Fruit fly (Drosophila melanogaster) whole organism, embryonic: Measurements from ENCODE around the gene KdelR.

ENCODE experiments used
- BEAF-32 ChIP-seq: fragments of 200-800 bp; sonication (Bioruptor generic); optimal IDR thresholded peaks from 3 replicates; lab custom pipeline; 2017; ENCODE audit warnings: missing biosample characterization, missing genetic modification characterization, mild to moderate bottlenecking, moderate library complexity, missing genetic modification reagents
- Bgb ChIP-seq: fragments of 200-800 bp; sonication (Bioruptor generic); IDR thresholded peaks from 2 replicates; pipeline ENCODE4 v1.3.6; 2022; ENCODE audit warnings: missing biosample characterization, missing genetic modification characterization; ENCODE audit not compliant: partially characterized antibody
- CG1233 ChIP-seq: fragments of 200-800 bp; sonication (Bioruptor generic); optimal IDR thresholded peaks from 4 replicates; lab custom pipeline; 2018; ENCODE audit warnings: missing biosample characterization, mild to moderate bottlenecking, missing genetic modification characterization
- CG12659 ChIP-seq: fragments of 200-800 bp; sonication (Bioruptor generic); optimal IDR thresholded peaks from 3 replicates; lab custom pipeline; 2017; ENCODE audit warnings: mild to moderate bottlenecking, missing biosample characterization, missing genetic modification reagents, missing genetic modification characterization
- CG13287 ChIP-seq: fragments of 200-800 bp; sonication (Bioruptor generic); IDR thresholded peaks from 2 replicates; pipeline ENCODE4 v1.3.6; 2022; ENCODE audit warnings: missing biosample characterization, missing genetic modification characterization; ENCODE audit not compliant: partially characterized antibody
- CG14860 ChIP-seq: fragments of 200-800 bp; sonication (Bioruptor generic); IDR thresholded peaks from 3 replicates; pipeline ENCODE4 v1.3.6; 2022; ENCODE audit warnings: missing biosample characterization, missing genetic modification characterization; ENCODE audit not compliant: partially characterized antibody
- CG16813 ChIP-seq: fragments of 200-800 bp; sonication (Bioruptor generic); IDR thresholded peaks from 3 replicates; pipeline ENCODE4 v1.3.6; 2022; ENCODE audit warnings: missing biosample characterization, missing genetic modification characterization; ENCODE audit not compliant: partially characterized antibody
- CG2116 ChIP-seq: fragments of 200-800 bp; sonication (Bioruptor generic); optimal IDR thresholded peaks from 3 replicates; lab custom pipeline; 2018; ENCODE audit warnings: missing biosample characterization, mild to moderate bottlenecking, missing genetic modification characterization
- CG2129 ChIP-seq: fragments of 200-800 bp; sonication (Bioruptor generic); IDR thresholded peaks from 2 replicates; pipeline ENCODE4 v1.3.6; 2022; ENCODE audit warnings: missing biosample characterization, missing genetic modification characterization; ENCODE audit not compliant: partially characterized antibody
- CG34224 ChIP-seq: fragments of 200-800 bp; sonication (Bioruptor generic); IDR thresholded peaks from 3 replicates; pipeline ENCODE4 v1.3.6; 2022; ENCODE audit warnings: missing biosample characterization, missing genetic modification characterization; ENCODE audit not compliant: partially characterized antibody
- CG3838 ChIP-seq: fragments of 200-800 bp; sonication (Bioruptor generic); optimal IDR thresholded peaks from 3 replicates; lab custom pipeline; 2016; ENCODE audit warnings: missing biosample characterization, missing genetic modification characterization
- CG3995 ChIP-seq: fragments of 200-800 bp; sonication (Bioruptor generic); optimal IDR thresholded peaks from 3 replicates; lab custom pipeline; 2016; ENCODE audit warnings: missing biosample characterization, missing genetic modification characterization
- CG6791 ChIP-seq: fragments of 200-800 bp; sonication (Bioruptor generic); IDR thresholded peaks from 3 replicates; pipeline ENCODE4 v1.3.6; 2022; ENCODE audit warnings: missing biosample characterization, missing genetic modification characterization; ENCODE audit not compliant: partially characterized antibody
- CG7786 ChIP-seq: fragments of 200-800 bp; sonication (Bioruptor generic); optimal IDR thresholded peaks from 2 replicates; lab custom pipeline; 2016; ENCODE audit warnings: missing biosample characterization, missing genetic modification characterization
- CG8290 ChIP-seq, 3 experiments: fragments of 200-800 bp; sonication (Bioruptor generic); optimal IDR thresholded peaks; 2 replicates each; lab custom pipeline; 2016 to 2019; ENCODE audit warnings: missing biosample characterization in 3 of 3, missing genetic modification characterization in 3 of 3, mild to moderate bottlenecking in 2 of 3, moderate library complexity in 1 of 3
- Dll ChIP-seq: fragments of 200-800 bp; sonication (Bioruptor generic); IDR thresholded peaks from 4 replicates; pipeline ENCODE4 v1.3.6; 2022; ENCODE audit warnings: missing biosample characterization, missing genetic modification characterization; ENCODE audit not compliant: partially characterized antibody
- Doc3 ChIP-seq: fragments of 200-800 bp; sonication (Bioruptor generic); IDR thresholded peaks from 3 replicates; pipeline ENCODE4 v1.3.6; 2022; ENCODE audit warnings: missing biosample characterization, missing genetic modification characterization; ENCODE audit not compliant: partially characterized antibody
- HLH4C ChIP-seq: fragments of 200-800 bp; sonication (Bioruptor generic); IDR thresholded peaks from 3 replicates; pipeline ENCODE4 v1.3.6; 2022; ENCODE audit warnings: missing biosample characterization, missing genetic modification characterization; ENCODE audit not compliant: partially characterized antibody
- HLH54F ChIP-seq: fragments of 200-800 bp; sonication (Bioruptor generic); optimal IDR thresholded peaks from 3 replicates; lab custom pipeline; 2016; ENCODE audit warnings: missing biosample characterization, missing genetic modification characterization
- Med ChIP-seq: fragments of 200-800 bp; sonication (Bioruptor generic); peaks from one replicate; lab custom pipeline; 2016; ENCODE audit warnings: missing biosample characterization, missing genetic modification characterization, mild to moderate bottlenecking, inconsistent platforms, moderate library complexity
- Opbp ChIP-seq: fragments of 200-800 bp; sonication (Bioruptor generic); IDR thresholded peaks from 3 replicates; pipeline ENCODE4 v1.3.6; 2022; ENCODE audit warnings: missing biosample characterization, missing genetic modification characterization; ENCODE audit not compliant: partially characterized antibody
- Sry-δ ChIP-seq: fragments of 200-800 bp; sonication (Bioruptor generic); optimal IDR thresholded peaks from 2 replicates; lab custom pipeline; 2016; ENCODE audit warnings: missing biosample characterization, missing genetic modification characterization
- Vsx1 ChIP-seq: fragments of 200-800 bp; sonication (Bioruptor generic); optimal IDR thresholded peaks from 2 replicates; lab custom pipeline; 2017; ENCODE audit warnings: missing biosample characterization, mild to moderate bottlenecking, missing genetic modification characterization, missing genetic modification reagents
- amos ChIP-seq: fragments of 200-800 bp; sonication (Bioruptor generic); IDR thresholded peaks from 2 replicates; pipeline ENCODE4 v1.3.6; 2022; ENCODE audit warnings: missing biosample characterization, missing genetic modification characterization; ENCODE audit not compliant: partially characterized antibody
- btn ChIP-seq: fragments of 200-800 bp; sonication (Bioruptor generic); optimal IDR thresholded peaks from 2 replicates; lab custom pipeline; 2016; ENCODE audit warnings: missing biosample characterization, missing genetic modification characterization
- jumu ChIP-seq: fragments of 200-800 bp; sonication (Bioruptor generic); optimal IDR thresholded peaks from 3 replicates; lab custom pipeline; 2016; ENCODE audit warnings: missing biosample characterization, missing genetic modification characterization
- mld ChIP-seq: fragments of 200-800 bp; sonication (Bioruptor generic); IDR thresholded peaks from 3 replicates; pipeline ENCODE4 v1.3.6; 2022; ENCODE audit warnings: missing biosample characterization, missing genetic modification characterization; ENCODE audit not compliant: partially characterized antibody
- nerfin-2 ChIP-seq: fragments of 200-800 bp; sonication (Bioruptor generic); IDR thresholded peaks from 2 replicates; pipeline ENCODE4 v1.3.6; 2022; ENCODE audit warnings: missing biosample characterization, missing genetic modification characterization; ENCODE audit not compliant: partially characterized antibody
- pfk ChIP-seq: fragments of 200-800 bp; sonication (Bioruptor generic); optimal IDR thresholded peaks from 2 replicates; lab custom pipeline; 2018; ENCODE audit warnings: missing biosample characterization, mild to moderate bottlenecking, missing genetic modification characterization, moderate library complexity
- phol ChIP-seq: fragments of 200-800 bp; sonication (Bioruptor generic); optimal IDR thresholded peaks from 3 replicates; lab custom pipeline; 2018; ENCODE audit warnings: missing biosample characterization, mild to moderate bottlenecking, missing genetic modification characterization, moderate library complexity
- sna ChIP-seq: fragments of 200-800 bp; sonication (Bioruptor generic); IDR thresholded peaks from 2 replicates; pipeline ENCODE4 v1.3.6; 2022; ENCODE audit warnings: missing biosample characterization, missing genetic modification characterization; ENCODE audit not compliant: partially characterized antibody
- tll ChIP-seq, 2 experiments: fragments of 200-800 bp in 1 of 2; fragments of >200 bp in 1 of 2; sonication (Bioruptor generic) in 1 of 2; optimal IDR thresholded peaks; 2 replicates each; lab custom pipeline; 2017 to 2019; ENCODE audit warnings: missing biosample characterization in 2 of 2, missing genetic modification characterization in 2 of 2, mild to moderate bottlenecking in 1 of 2, moderate library complexity in 1 of 2
- tna ChIP-seq: fragments of 200-800 bp; sonication (Bioruptor generic); IDR thresholded peaks from 2 replicates; pipeline ENCODE4 v1.3.6; 2022; ENCODE audit warnings: missing biosample characterization, missing genetic modification characterization; ENCODE audit not compliant: partially characterized antibody
- vnd ChIP-seq: fragments of 200-800 bp; sonication (Bioruptor generic); IDR thresholded peaks from 3 replicates; pipeline ENCODE4 v1.3.6; 2022; ENCODE audit warnings: missing biosample characterization, missing genetic modification characterization; ENCODE audit not compliant: partially characterized antibody
- zen2 ChIP-seq: fragments of 200-800 bp; sonication (Bioruptor generic); IDR thresholded peaks from 3 replicates; pipeline ENCODE4 v1.3.6; 2022; ENCODE audit warnings: missing biosample characterization, missing genetic modification characterization; ENCODE audit not compliant: partially characterized antibody

KdelR gene

dm6 chr2L:10405008-10405654, 21.6 kb upstream of the KdelR start, which contains the start of the genes CG17768, LSm-4 and Ir31a (continued):
- TF ChIP-seq Med (GFP tag; lab: Kevin White, UChicago) (no peak), CG3995 (GFP tag; lab: Kevin White, UChicago) (peak; percentile 15), nerfin-2 (GFP tag; lab: Robert Waterston, UW) (peak; percentile 49; the same call in 1 of the 2 replicates), sna (GFP tag; lab: Robert Waterston, UW) (peak; percentile 66; the same call in 1 of the 2 replicates), CG3838 (GFP tag; lab: Kevin White, UChicago) (no peak), HLH54F (no peak), Opbp (GFP tag; lab: Robert Waterston, UW) (peak; percentile 60; the same call in 2 of the 3 replicates), zen2 (GFP tag; lab: Robert Waterston, UW) (peak; percentile 46; the same call in 1 of the 3 replicates), CG8290 (GFP tag; optimal IDR thresholded peaks at IDR 0.05; lab: Kevin White, UChicago) (peak; percentile 27), CG8290 (tag; optimal IDR thresholded peaks at IDR 0.05; lab: Kevin White, UChicago) (no peak), jumu (GFP tag; lab: Kevin White, UChicago) (no peak), CG13287 (GFP tag; lab: Robert Waterston, UW) (peak; percentile 87), Bgb (GFP tag; lab: Robert Waterston, UW) (peak; percentile 80), phol (tag; lab: Kevin White, UChicago) (peak; percentile 11), vnd (GFP tag; lab: Robert Waterston, UW) (peak; percentile 59; the same call in 2 of the 3 replicates), CG16813 (peak; percentile 72), CG14860 (GFP tag; lab: Robert Waterston, UW) (peak; percentile 68), Sry-δ (GFP tag; lab: Kevin White, UChicago) (peak; percentile 72), Vsx1 (GFP tag; lab: Kevin White, UChicago) (no peak), BEAF-32 (GFP tag; lab: Kevin White, UChicago) (peak; percentile 73), CG1233 (GFP tag; lab: Kevin White, UChicago) (no peak), tna (GFP tag; lab: Robert Waterston, UW) (peak; percentile 45; the same call in 1 of the 2 replicates), CG34224 (GFP tag; lab: Robert Waterston, UW) (peak; percentile 85), btn (GFP tag; lab: Kevin White, UChicago) (no peak), pfk (GFP tag; lab: Kevin White, UChicago) (no peak), Dll (GFP tag; lab: Robert Waterston, UW) (peak; percentile 85), mld (GFP tag; lab: Robert Waterston, UW) (0 out of 3 replicates have a peak, but pooled peaks have one; percentile 59), amos (GFP tag; lab: Robert Waterston, UW) (peak; percentile 83; the same call in 1 of the 2 replicates), CG7786 (no peak), CG2129 (peak; percentile 66; the same call in 1 of the 2 replicates), tll (GFP tag; optimal IDR thresholded peaks at IDR 0.05; lab: Kevin White, UChicago) (no peak), HLH4C (GFP tag; lab: Robert Waterston, UW) (peak; percentile 70), CG12659 (GFP tag; lab: Kevin White, UChicago) (peak; percentile 25), CG2116 (GFP tag; lab: Kevin White, UChicago) (peak; percentile 26), CG6791 (GFP tag; lab: Robert Waterston, UW) (no peak), Doc3 (GFP tag; lab: Robert Waterston, UW) (peak; percentile 88)
